Fruit fly (Drosophila melanogaster) whole organism, adult: ENCODE data around the gene S-Lap3.

Experiments used
- CG11617 ChIP-seq: fragments of 200-800 bp; sonication (Bioruptor generic); optimal IDR thresholded peaks from 2 replicates; lab custom pipeline; 2017; ENCODE audit warnings: mild to moderate bottlenecking, missing biosample characterization, missing genetic modification reagents, missing genetic modification characterization
- CG12768 ChIP-seq: fragments of 200-800 bp; sonication (Bioruptor generic); optimal IDR thresholded peaks from 2 replicates; lab custom pipeline; 2017; ENCODE audit warnings: missing biosample characterization, missing genetic modification characterization, mild to moderate bottlenecking, moderate library complexity, missing genetic modification reagents
- CG14711 ChIP-seq: fragments of 200-800 bp; sonication (Bioruptor generic); optimal IDR thresholded peaks from 2 replicates; lab custom pipeline; 2018; ENCODE audit warnings: missing biosample characterization, mild to moderate bottlenecking, missing genetic modification characterization, moderate library complexity
- CG1620 ChIP-seq: fragments of 200-800 bp; sonication (Bioruptor generic); optimal IDR thresholded peaks from 2 replicates; lab custom pipeline; 2016; ENCODE audit warnings: missing biosample characterization, missing genetic modification characterization
- CG33017 ChIP-seq: fragments of 200-800 bp; sonication (Bioruptor generic); optimal IDR thresholded peaks from 2 replicates; lab custom pipeline; 2018; ENCODE audit warnings: missing biosample characterization, mild to moderate bottlenecking, missing genetic modification characterization, moderate library complexity
- CG5204 ChIP-seq: fragments of 200-800 bp; sonication (Bioruptor generic); optimal IDR thresholded peaks from 2 replicates; lab custom pipeline; 2016; ENCODE audit warnings: missing biosample characterization, missing genetic modification characterization
- CG7045 ChIP-seq: fragments of 200-800 bp; sonication (Bioruptor generic); optimal IDR thresholded peaks from 2 replicates; lab custom pipeline; 2017; ENCODE audit warnings: missing biosample characterization, mild to moderate bottlenecking, missing genetic modification characterization
- CG7101 ChIP-seq: fragments of 200-800 bp; sonication (Bioruptor generic); optimal IDR thresholded peaks from 2 replicates; lab custom pipeline; 2018; ENCODE audit warnings: missing biosample characterization, mild to moderate bottlenecking, missing genetic modification characterization, moderate library complexity
- Clk ChIP-seq: fragments of 200-800 bp; sonication (Bioruptor generic); optimal IDR thresholded peaks from 2 replicates; lab custom pipeline; 2017; ENCODE audit warnings: missing biosample characterization, missing genetic modification characterization
- Crg-1 ChIP-seq: fragments of 200-800 bp; sonication (Bioruptor generic); optimal IDR thresholded peaks from 2 replicates; lab custom pipeline; 2016; ENCODE audit warnings: missing biosample characterization, missing genetic modification characterization
- Hr96 ChIP-seq: fragments of 200-800 bp; sonication (Bioruptor generic); optimal IDR thresholded peaks from 2 replicates; lab custom pipeline; 2016; ENCODE audit warnings: missing biosample characterization, missing genetic modification characterization
- Mnt ChIP-seq: fragments of 200-800 bp; sonication (Bioruptor generic); optimal IDR thresholded peaks from 2 replicates; lab custom pipeline; 2016; ENCODE audit warnings: missing biosample characterization, mild to moderate bottlenecking, missing genetic modification characterization
- bab1 ChIP-seq: fragments of 200-800 bp; sonication (Bioruptor generic); optimal IDR thresholded peaks from 3 replicates; lab custom pipeline; 2019; ENCODE audit warnings: missing biosample characterization, mild to moderate bottlenecking, missing genetic modification characterization, moderate library complexity
- cic ChIP-seq: fragments of 200-800 bp; sonication (Bioruptor generic); optimal IDR thresholded peaks from 2 replicates; lab custom pipeline; 2017; ENCODE audit warnings: missing biosample characterization, mild to moderate bottlenecking, missing genetic modification characterization, moderate library complexity
- cnc ChIP-seq, 2 experiments: fragments of >200 bp; optimal IDR thresholded peaks; 2 replicates each; lab custom pipeline; 2017
- kay ChIP-seq: fragments of 200-800 bp; sonication (Bioruptor generic); peaks from one replicate; lab custom pipeline; 2016; ENCODE audit warnings: missing biosample characterization, missing genetic modification characterization, borderline replicate concordance
- ovo ChIP-seq: fragments of 200-800 bp; sonication (Bioruptor generic); optimal IDR thresholded peaks from 2 replicates; lab custom pipeline; 2016; ENCODE audit warnings: missing biosample characterization, missing genetic modification characterization
- pad ChIP-seq: fragments of 200-800 bp; sonication (Bioruptor generic); optimal IDR thresholded peaks from 3 replicates; lab custom pipeline; 2017; ENCODE audit warnings: missing biosample characterization, missing genetic modification characterization, mild to moderate bottlenecking, moderate library complexity, missing genetic modification reagents
- tj ChIP-seq: fragments of 200-800 bp; sonication (Bioruptor generic); optimal IDR thresholded peaks from 3 replicates; lab custom pipeline; 2017; ENCODE audit warnings: missing biosample characterization, mild to moderate bottlenecking, missing genetic modification characterization, moderate library complexity
- toe ChIP-seq: fragments of 200-800 bp; sonication (Bioruptor generic); optimal IDR thresholded peaks from 2 replicates; lab custom pipeline; 2016; ENCODE audit warnings: missing biosample characterization, missing genetic modification characterization

The S-Lap3 gene

DNA sequence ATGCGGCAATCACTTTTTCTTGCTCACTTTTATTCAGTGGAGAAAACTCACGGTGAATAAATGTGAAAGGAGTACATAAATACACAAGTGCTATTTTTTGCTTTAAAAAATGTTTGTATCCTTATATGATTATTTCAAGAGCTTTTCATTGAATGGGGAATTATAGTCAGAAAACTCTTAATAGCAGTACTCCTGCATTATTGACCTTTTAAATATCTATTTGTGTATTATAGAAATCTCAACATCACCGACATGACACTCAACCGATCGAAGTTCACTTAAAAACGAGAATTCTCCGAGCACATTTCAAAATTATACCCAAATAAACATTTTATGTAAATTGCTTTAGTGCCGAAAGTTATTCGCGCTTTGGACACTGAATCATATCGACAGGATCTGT, at the start of gene S-Lap3:
Gene S-Lap3, plus strand, starts transcription at position 301 of the 400 bp plus-strand sequence.
- no peak for TF ChIP-seq cnc (optimal IDR thresholded peaks at IDR 0.05; lab: Kevin White, UChicago)
- no peak for TF ChIP-seq kay (GFP tag; lab: Kevin White, UChicago)
- no peak for TF ChIP-seq bab1 (GFP tag; lab: Kevin White, UChicago)
- TF ChIP-seq CG7101 = no peak
- no peak for TF ChIP-seq CG5204
- no peak for TF ChIP-seq pad
- TF ChIP-seq Mnt (GFP tag; lab: Kevin White, UChicago) = no peak
- no peak for TF ChIP-seq CG14711 (tag; lab: Kevin White, UChicago)
- no peak for TF ChIP-seq CG1620
- TF ChIP-seq CG11617 = no peak
- TF ChIP-seq CG33017 (tag; lab: Kevin White, UChicago) = no peak
- no peak for TF ChIP-seq Crg-1 (GFP tag; lab: Kevin White, UChicago)
- TF ChIP-seq cic (GFP tag; lab: Kevin White, UChicago) = no peak
- TF ChIP-seq Hr96 = no peak
- TF ChIP-seq Clk (GFP tag; lab: Kevin White, UChicago) = no peak

DNA sequence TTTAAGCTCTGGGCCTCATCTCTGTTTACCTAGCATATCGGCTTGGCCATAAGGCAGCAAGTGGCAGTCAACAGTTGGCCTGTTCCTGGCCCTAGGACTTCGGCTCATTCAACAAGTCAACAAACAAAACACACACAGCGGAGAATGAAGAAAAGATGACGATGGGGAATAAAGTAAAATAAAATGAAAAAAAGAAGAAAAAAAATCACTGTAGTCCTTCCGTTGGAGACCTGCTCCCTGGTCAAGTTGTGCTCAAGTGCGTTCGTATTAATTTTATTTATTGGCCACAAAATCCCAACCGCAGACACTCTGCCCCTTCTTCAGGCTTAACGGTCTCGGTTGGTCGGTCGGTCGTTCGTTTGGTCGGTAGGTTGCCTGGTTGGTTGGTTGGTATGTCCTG, 46.6 kb upstream of the S-Lap3 start:
- no peak for TF ChIP-seq cic (GFP tag; lab: Kevin White, UChicago)
- no peak for TF ChIP-seq CG33017 (tag; lab: Kevin White, UChicago)
- no peak for TF ChIP-seq toe (GFP tag; lab: Kevin White, UChicago)
- no peak for TF ChIP-seq pad
- TF ChIP-seq CG14711 (tag; lab: Kevin White, UChicago) = no peak
- no peak for TF ChIP-seq CG7045 (GFP tag; lab: Kevin White, UChicago)
- TF ChIP-seq CG1620 = no peak
- no peak for TF ChIP-seq CG11617

- TF ChIP-seq ovo (GFP tag; lab: Kevin White, UChicago) (no peak), Hr96 (no peak), CG5204 (no peak), tj (GFP tag; lab: Kevin White, UChicago) (no peak), Crg-1 (GFP tag; lab: Kevin White, UChicago) (no peak), bab1 (GFP tag; lab: Kevin White, UChicago) (no peak), cic (GFP tag; lab: Kevin White, UChicago) (no peak), cnc (optimal IDR thresholded peaks at IDR 0.05; lab: Kevin White, UChicago) (no peak), pad (no peak), toe (GFP tag; lab: Kevin White, UChicago) (no peak), CG14711 (tag; lab: Kevin White, UChicago) (no peak), Clk (GFP tag; lab: Kevin White, UChicago) (no peak)
Measured at dm6 chr3L:10427318-10427717, 37.7 kb upstream of the S-Lap3 start.

- no peak for TF ChIP-seq kay (GFP tag; lab: Kevin White, UChicago)
- TF ChIP-seq CG5204 = no peak
- TF ChIP-seq CG33017 (tag; lab: Kevin White, UChicago) = no peak
- no peak for TF ChIP-seq CG7045 (GFP tag; lab: Kevin White, UChicago)
- TF ChIP-seq bab1 (GFP tag; lab: Kevin White, UChicago) = no peak
- TF ChIP-seq Clk (GFP tag; lab: Kevin White, UChicago) = no peak
- no peak for TF ChIP-seq CG12768
- TF ChIP-seq ovo (GFP tag; lab: Kevin White, UChicago) = no peak
- TF ChIP-seq CG11617 = no peak
- no peak for TF ChIP-seq toe (GFP tag; lab: Kevin White, UChicago)
- no peak for TF ChIP-seq Mnt (GFP tag; lab: Kevin White, UChicago)
Measured at dm6 chr3L:10428027-10428426, 37.0 kb upstream of the S-Lap3 start.

dm6 chr3L:10428746-10429145, 36.2 kb upstream of the S-Lap3 start:
- TF ChIP-seq bab1 (GFP tag; lab: Kevin White, UChicago) (no peak), CG14711 (tag; lab: Kevin White, UChicago) (no peak), CG12768 (no peak), Crg-1 (GFP tag; lab: Kevin White, UChicago) (no peak), kay (GFP tag; lab: Kevin White, UChicago) (no peak), Mnt (GFP tag; lab: Kevin White, UChicago) (no peak), cic (GFP tag; lab: Kevin White, UChicago) (no peak), Hr96 (no peak), CG7045 (GFP tag; lab: Kevin White, UChicago) (no peak), pad (no peak), CG33017 (tag; lab: Kevin White, UChicago) (no peak), toe (GFP tag; lab: Kevin White, UChicago) (no peak), cnc (optimal IDR thresholded peaks at IDR 0.05; lab: Kevin White, UChicago) (no peak), CG5204 (no peak), CG11617 (no peak), Clk (GFP tag; lab: Kevin White, UChicago) (no peak), CG1620 (no peak), tj (GFP tag; lab: Kevin White, UChicago) (no peak), CG7101 (no peak)

- no peak for TF ChIP-seq CG33017 (tag; lab: Kevin White, UChicago)
- no peak for TF ChIP-seq CG11617
- TF ChIP-seq Mnt (GFP tag; lab: Kevin White, UChicago) = no peak
- TF ChIP-seq pad = no peak
- TF ChIP-seq CG5204 = no peak
- no peak for TF ChIP-seq tj (GFP tag; lab: Kevin White, UChicago)
- no peak for TF ChIP-seq CG1620
- TF ChIP-seq kay (GFP tag; lab: Kevin White, UChicago) = no peak
- TF ChIP-seq Hr96 = no peak
Measured at dm6 chr3L:10429474-10429873, 35.5 kb upstream of the S-Lap3 start.

DNA sequence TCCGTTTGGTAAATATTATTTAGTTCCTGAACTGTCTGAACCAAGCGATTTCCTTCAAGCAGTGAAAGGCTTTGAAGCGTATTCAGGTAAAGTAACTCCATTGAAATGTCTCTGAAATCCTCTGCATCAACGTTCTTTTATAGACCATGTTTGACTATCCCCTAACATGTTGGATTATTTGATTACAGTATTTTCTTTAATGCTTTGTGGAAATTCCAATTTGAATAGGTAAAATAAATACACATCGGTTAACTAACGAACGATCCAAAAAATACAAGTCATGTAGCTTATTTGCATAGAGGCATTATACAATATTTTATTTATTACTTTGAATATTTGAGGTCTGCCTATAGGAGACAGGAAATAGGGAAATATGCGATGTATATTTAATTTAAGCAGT, 33.1 kb upstream of the S-Lap3 start, which contains the start of gene Ir67b:
Gene Ir67b, minus strand, starts transcription at position 101 of the 400 bp plus-strand sequence.
- no peak for TF ChIP-seq bab1 (GFP tag; lab: Kevin White, UChicago)
- no peak for TF ChIP-seq CG7045 (GFP tag; lab: Kevin White, UChicago)
- TF ChIP-seq tj (GFP tag; lab: Kevin White, UChicago) = no peak
- TF ChIP-seq CG5204 = no peak
- no peak for TF ChIP-seq CG12768
- TF ChIP-seq kay (GFP tag; lab: Kevin White, UChicago) = no peak
- no peak for TF ChIP-seq CG33017 (tag; lab: Kevin White, UChicago)
- TF ChIP-seq ovo (GFP tag; lab: Kevin White, UChicago) = no peak
- TF ChIP-seq toe (GFP tag; lab: Kevin White, UChicago) = no peak
- no peak for TF ChIP-seq Hr96
